Fruit fly (Drosophila melanogaster) whole organism, adult: ENCODE measurements around the gene CG31784.

Source experiments
- CG1620 ChIP-seq: fragments of 200-800 bp; sonication (Bioruptor generic); optimal IDR thresholded peaks from 2 replicates; lab custom pipeline; 2016; ENCODE audit warnings: missing biosample characterization, missing genetic modification characterization
- CG33017 ChIP-seq: fragments of 200-800 bp; sonication (Bioruptor generic); optimal IDR thresholded peaks from 2 replicates; lab custom pipeline; 2018; ENCODE audit warnings: missing biosample characterization, mild to moderate bottlenecking, missing genetic modification characterization, moderate library complexity
- Clk ChIP-seq: fragments of 200-800 bp; sonication (Bioruptor generic); optimal IDR thresholded peaks from 2 replicates; lab custom pipeline; 2017; ENCODE audit warnings: missing biosample characterization, missing genetic modification characterization
- Crg-1 ChIP-seq: fragments of 200-800 bp; sonication (Bioruptor generic); optimal IDR thresholded peaks from 2 replicates; lab custom pipeline; 2016; ENCODE audit warnings: missing biosample characterization, missing genetic modification characterization
- cic ChIP-seq: fragments of 200-800 bp; sonication (Bioruptor generic); optimal IDR thresholded peaks from 2 replicates; lab custom pipeline; 2017; ENCODE audit warnings: missing biosample characterization, mild to moderate bottlenecking, missing genetic modification characterization, moderate library complexity
- cnc ChIP-seq, 2 experiments: fragments of >200 bp; optimal IDR thresholded peaks; 2 replicates each; lab custom pipeline; 2017

dm6 chr2L:17173181-17173580, 47.4 kb upstream of the CG31784 start, which contains the start of gene CG34169:
- TF ChIP-seq CG33017 (no peak), Crg-1 (GFP tag; lab: Kevin White, UChicago) (no peak), CG1620 (GFP tag; lab: Kevin White, UChicago) (no peak), Clk (GFP tag; lab: Kevin White, UChicago) (no peak), cnc (optimal IDR thresholded peaks at IDR 0.05; lab: Kevin White, UChicago) (no peak), cic (GFP tag; lab: Kevin White, UChicago) (no peak)
